Worm (Caenorhabditis elegans): Measurements from ENCODE around the gene fbxa-128.

fbxa-128 gene

ce11 chrIII:11112718-11113117 lies 26.2 kb downstream of the fbxa-128 start (continued):
- no peak for TF ChIP-seq atf-7 (tag; optimal IDR thresholded peaks at IDR 0.05)
- TF ChIP-seq F39B2.1 (GFP tag; IDR thresholded peaks at IDR 0.05) = no peak
- no peak for TF ChIP-seq D2030.7 (GFP tag; IDR thresholded peaks at IDR 0.05)
- no peak for TF ChIP-seq mel-28 (tag; optimal IDR thresholded peaks at IDR 0.05; ENCODE audit: borderline replicate concordance)
- TF ChIP-seq F23B12.7 (tag; optimal IDR thresholded peaks at IDR 0.05; ENCODE audit: insufficient read depth) = no peak
- TF ChIP-seq Y56A3A.18 (GFP tag; IDR thresholded peaks at IDR 0.05) = no peak
- TF ChIP-seq madf-3 (GFP tag; IDR thresholded peaks at IDR 0.05) = no peak
- TF ChIP-seq snpc-4 (GFP tag; optimal IDR thresholded peaks at IDR 0.05) = no peak
- TF ChIP-seq snpc-4 (tag; optimal IDR thresholded peaks at IDR 0.05) = peak in 3 of 4 experiments; percentile 22 to 42 (median 33)
- TF ChIP-seq let-526 (GFP tag; IDR thresholded peaks at IDR 0.05) = no peak
- TF ChIP-seq rcor-1 (GFP tag; IDR thresholded peaks at IDR 0.05) = 0 out of 2 replicates have a peak, but pooled peaks have one; percentile 15
- peak; percentile 22 for TF ChIP-seq lsl-1 (GFP tag; optimal IDR thresholded peaks at IDR 0.05)
- no peak for TF ChIP-seq ccch-3 (GFP tag; optimal IDR thresholded peaks at IDR 0.05)
- TF ChIP-seq Y53G8AR.9 (GFP tag; conservative IDR thresholded peaks at IDR 0.05) = peak; percentile 59; the same call in 1 of the 2 replicates
- TF ChIP-seq F52B5.7 (tag; optimal IDR thresholded peaks at IDR 0.05) = no peak
- peak; percentile 83 for TF ChIP-seq ceh-100 (GFP tag; IDR thresholded peaks at IDR 0.05)
- no peak for TF ChIP-seq hrde-1 (tag; optimal IDR thresholded peaks at IDR 0.05; ENCODE audit: borderline replicate concordance)
- peak; percentile 55 for TF ChIP-seq hmg-1.2 (GFP tag; IDR thresholded peaks at IDR 0.05)
- no peak for TF ChIP-seq ceh-40 (GFP tag; IDR thresholded peaks at IDR 0.05)
- TF ChIP-seq efl-1 (GFP tag; optimal IDR thresholded peaks at IDR 0.05) = no peak
- TF ChIP-seq ceh-27 (GFP tag; optimal IDR thresholded peaks at IDR 0.05) = peak; percentile 51
- TF ChIP-seq K12H6.12 (tag; optimal IDR thresholded peaks at IDR 0.05) = peak; percentile 55
- TF ChIP-seq lin-54 (GFP tag; optimal IDR thresholded peaks at IDR 0.05) = peak; percentile 59
- TF ChIP-seq F33H1.4 (GFP tag; IDR thresholded peaks at IDR 0.05) = 0 out of 2 replicates have a peak, but pooled peaks have one; percentile 24
- TF ChIP-seq unc-62 (GFP tag; optimal IDR thresholded peaks at IDR 0.05) = no peak
- no peak for TF ChIP-seq dpff-1 (tag; optimal IDR thresholded peaks at IDR 0.05)
- no peak for TF ChIP-seq athp-1 (tag; optimal IDR thresholded peaks at IDR 0.05)
- 0 out of 2 replicates have a peak, but pooled peaks have one; percentile 61 for TF ChIP-seq nfyb-1 (GFP tag; IDR thresholded peaks at IDR 0.05)
- no peak for TF ChIP-seq B0035.1 (tag; optimal IDR thresholded peaks at IDR 0.05)
- peak; percentile 81 for TF ChIP-seq zfh-2 (GFP tag; conservative IDR thresholded peaks at IDR 0.05)
- 0 out of 2 replicates have a peak, but pooled peaks have one; percentile 45 for TF ChIP-seq C06A6.2 (GFP tag; conservative IDR thresholded peaks at IDR 0.05)
- TF ChIP-seq lin-40 (tag; optimal IDR thresholded peaks at IDR 0.05) = peak; percentile 49
- no peak for TF ChIP-seq B0261.1 (tag; optimal IDR thresholded peaks at IDR 0.05)
- TF ChIP-seq ztf-26 (tag; optimal IDR thresholded peaks at IDR 0.05) = no peak
- no peak for TF ChIP-seq attf-3 (GFP tag; conservative IDR thresholded peaks at IDR 0.05)
- TF ChIP-seq pbrm-1 (GFP tag; IDR thresholded peaks at IDR 0.05) = peak; percentile 49; the same call in 1 of the 2 replicates
- TF ChIP-seq rpc-1 (optimal IDR thresholded peaks at IDR 0.05) = no peak
- no peak for TF ChIP-seq rpc-1 (tag; optimal IDR thresholded peaks at IDR 0.05)
- TF ChIP-seq snpc-1.1 (tag; optimal IDR thresholded peaks at IDR 0.05; ENCODE audit: insufficient read depth) = no peak
- 0 out of 2 replicates have a peak, but pooled peaks have one; percentile 29 for TF ChIP-seq B0336.3 (GFP tag; IDR thresholded peaks at IDR 0.05)
- TF ChIP-seq Y95B8A.8 (GFP tag; IDR thresholded peaks at IDR 0.05) = no peak
- TF ChIP-seq aptf-2 (GFP tag; conservative IDR thresholded peaks at IDR 0.05) = no peak
- TF ChIP-seq nhr-80 (tag; optimal IDR thresholded peaks at IDR 0.05) = peak; percentile 58
- no peak for TF ChIP-seq snpc-3.4 (tag; optimal IDR thresholded peaks at IDR 0.05)
- no peak for TF ChIP-seq rec-8 (tag; optimal IDR thresholded peaks at IDR 0.05)
- TF ChIP-seq ztf-22 (GFP tag; optimal IDR thresholded peaks at IDR 0.05) = no peak
- TF ChIP-seq ceh-79 (tag; optimal IDR thresholded peaks at IDR 0.05) = no peak
- TF ChIP-seq lsy-27 (tag; optimal IDR thresholded peaks at IDR 0.05; ENCODE audit: borderline replicate concordance, insufficient read depth) = no peak
